Fruit fly (Drosophila melanogaster): ENCODE data around the gene CG32240.

The CG32240 gene

DNA sequence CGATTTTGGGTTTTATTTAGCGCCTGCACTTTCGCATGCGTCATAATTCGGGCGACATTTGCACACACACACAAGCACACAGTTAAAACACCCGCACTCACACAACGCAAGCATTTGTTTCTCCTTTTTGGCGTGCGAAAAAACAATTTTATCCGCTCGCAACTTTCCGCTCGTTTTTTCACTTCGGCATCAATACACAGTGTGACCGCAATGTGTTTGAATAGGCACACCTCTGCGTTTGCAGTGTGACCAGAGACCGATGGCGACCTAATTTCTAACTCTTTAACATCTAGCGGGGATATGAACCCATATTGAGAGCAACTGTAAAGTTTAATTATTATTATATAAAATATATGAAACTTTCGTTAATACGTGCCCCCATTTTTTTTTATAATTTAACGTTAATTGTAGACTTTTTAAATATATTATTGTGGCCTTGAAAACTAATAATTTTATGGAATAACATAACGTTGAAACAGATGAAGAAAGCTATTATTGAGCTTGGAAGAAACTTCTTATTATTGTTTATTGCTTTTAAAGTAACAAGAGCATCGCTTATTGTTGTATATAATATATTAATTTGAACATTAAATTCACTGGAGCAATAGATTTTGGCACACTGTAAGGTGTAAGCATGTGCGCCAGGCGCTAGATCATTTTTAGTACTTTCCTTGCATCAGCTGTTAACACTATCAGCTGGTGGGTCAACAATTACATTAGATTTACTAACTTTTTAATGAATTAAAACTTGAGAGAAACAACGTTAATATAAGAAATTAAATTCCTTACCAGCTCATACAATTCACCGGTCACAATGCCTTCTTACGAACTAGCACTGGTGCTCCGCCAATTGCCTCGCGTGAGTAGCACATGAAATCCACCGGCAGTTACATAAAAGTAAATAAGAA lies 17.3 kb downstream of the CG32240 start, which contains the start of the genes Cip4 and mRpS6 (continued):
- TF ChIP-seq sqz (GFP tag; optimal IDR thresholded peaks at IDR 0.05) (peak; percentile 36), danr (GFP tag; IDR thresholded peaks at IDR 0.05) (peak; percentile 73), Dek (tag; optimal IDR thresholded peaks at IDR 0.05) (peak; percentile 87), Sin3A (optimal IDR thresholded peaks at IDR 0.05) (no peak), CG9797 (GFP tag; optimal IDR thresholded peaks at IDR 0.05) (peak; percentile 79), CG18619 (GFP tag; optimal IDR thresholded peaks at IDR 0.05) (peak; percentile 80), Drgx (GFP tag; IDR thresholded peaks at IDR 0.05) (peak; percentile 65), CG5953 (GFP tag; IDR thresholded peaks at IDR 0.05) (peak; percentile 87), gro (GFP tag; optimal IDR thresholded peaks at IDR 0.05) (peak; percentile 59), CG6654 (GFP tag; optimal IDR thresholded peaks at IDR 0.05) (peak; percentile 54), Atf6 (GFP tag; IDR thresholded peaks at IDR 0.05) (peak; percentile 86), CG10147 (GFP tag; optimal IDR thresholded peaks at IDR 0.05) (no peak), CG6689 (GFP tag; IDR thresholded peaks at IDR 0.05) (peak; percentile 63), al (GFP tag; IDR thresholded peaks at IDR 0.05) (peak; percentile 64), zfh2 (GFP tag; optimal IDR thresholded peaks at IDR 0.05) (peak; percentile 56), Abd-B (GFP tag; optimal IDR thresholded peaks at IDR 0.05) (peak; percentile 88), onecut (GFP tag; IDR thresholded peaks at IDR 0.05) (peak; percentile 41; the same call in 1 of the 2 replicates), CG7556 (GFP tag; optimal IDR thresholded peaks at IDR 0.05) (peak; percentile 81), fd3F (GFP tag; optimal IDR thresholded peaks at IDR 0.05) (peak; percentile 81), CG7745 (tag; optimal IDR thresholded peaks at IDR 0.05) (no peak), croc (GFP tag; conservative IDR thresholded peaks at IDR 0.05) (0 out of 3 replicates have a peak, but pooled peaks have one; percentile 18), Tbp (GFP tag; optimal IDR thresholded peaks at IDR 0.05) (no peak), ham (GFP tag; IDR thresholded peaks at IDR 0.05) (no peak), CG8388 (GFP tag; optimal IDR thresholded peaks at IDR 0.05) (peak; percentile 78), gcm (GFP tag; optimal IDR thresholded peaks at IDR 0.05) (peak; percentile 79), Antp (GFP tag; optimal IDR thresholded peaks at IDR 0.05) (no peak), jumu (GFP tag; optimal IDR thresholded peaks at IDR 0.05) (no peak), Hand (GFP tag; optimal IDR thresholded peaks at IDR 0.05) (peak; percentile 49), B-H2 (GFP tag; optimal IDR thresholded peaks at IDR 0.05) (peak; percentile 85), Side (GFP tag; optimal IDR thresholded peaks at IDR 0.05) (no peak), ara (GFP tag; IDR thresholded peaks at IDR 0.05) (peak; percentile 48; the same call in 1 of the 2 replicates), CG4282 (GFP tag; optimal IDR thresholded peaks at IDR 0.05) (peak; percentile 79), HLHmδ (GFP tag; optimal IDR thresholded peaks at IDR 0.05) (peak; percentile 58), CG6683 (GFP tag; optimal IDR thresholded peaks at IDR 0.05) (peak; percentile 48), CrebB (tag; optimal IDR thresholded peaks at IDR 0.05) (no peak), pita (GFP tag; optimal IDR thresholded peaks at IDR 0.05) (peak; percentile 54), nerfin-2 (GFP tag; IDR thresholded peaks at IDR 0.05; ENCODE audit: partially characterized antibody) (no peak), CG31388 (GFP tag; optimal IDR thresholded peaks at IDR 0.05) (no peak), ro (GFP tag; IDR thresholded peaks at IDR 0.05) (peak; percentile 29; the same call in 1 of the 2 replicates), D19A (tag; optimal IDR thresholded peaks at IDR 0.05) (no peak), az2 (GFP tag; optimal IDR thresholded peaks at IDR 0.05) (peak; percentile 86), Ravus (GFP tag; IDR thresholded peaks at IDR 0.05) (no peak; the same call in 1 of the 2 replicates), nom (GFP tag; optimal IDR thresholded peaks at IDR 0.05) (peak; percentile 53), Hr78 (GFP tag; optimal IDR thresholded peaks at IDR 0.05) (peak in 1 of 2 experiments; percentile 46), org-1 (GFP tag; optimal IDR thresholded peaks at IDR 0.05) (peak; percentile 50), HHEX (GFP tag; optimal IDR thresholded peaks at IDR 0.05) (no peak), gsb-n (tag; optimal IDR thresholded peaks at IDR 0.05) (peak; percentile 63), CG11560 (tag; IDR thresholded peaks at IDR 0.05) (0 out of 3 replicates have a peak, but pooled peaks have one; percentile 42)

Measured in whole organism, embryonic.